Fruit fly (Drosophila melanogaster) whole organism, adult: Measurements from ENCODE around the gene CG10918.
A peak's percentile ranks its signal among the peaks of the same experiment; 100 is the strongest.

ENCODE experiments used
- CG12768 ChIP-seq: fragments of 200-800 bp; sonication (Bioruptor generic); optimal IDR thresholded peaks from 2 replicates; lab custom pipeline; 2017; ENCODE audit warnings: missing biosample characterization, missing genetic modification characterization, mild to moderate bottlenecking, moderate library complexity, missing genetic modification reagents
- CG14711 ChIP-seq: fragments of 200-800 bp; sonication (Bioruptor generic); optimal IDR thresholded peaks from 2 replicates; lab custom pipeline; 2018; ENCODE audit warnings: missing biosample characterization, mild to moderate bottlenecking, missing genetic modification characterization, moderate library complexity
- CG1620 ChIP-seq: fragments of 200-800 bp; sonication (Bioruptor generic); optimal IDR thresholded peaks from 2 replicates; lab custom pipeline; 2016; ENCODE audit warnings: missing biosample characterization, missing genetic modification characterization
- CG33017 ChIP-seq: fragments of 200-800 bp; sonication (Bioruptor generic); optimal IDR thresholded peaks from 2 replicates; lab custom pipeline; 2018; ENCODE audit warnings: missing biosample characterization, mild to moderate bottlenecking, missing genetic modification characterization, moderate library complexity
- Crg-1 ChIP-seq: fragments of 200-800 bp; sonication (Bioruptor generic); optimal IDR thresholded peaks from 2 replicates; lab custom pipeline; 2016; ENCODE audit warnings: missing biosample characterization, missing genetic modification characterization
- Hr96 ChIP-seq: fragments of 200-800 bp; sonication (Bioruptor generic); optimal IDR thresholded peaks from 2 replicates; lab custom pipeline; 2016; ENCODE audit warnings: missing biosample characterization, missing genetic modification characterization
- Mnt ChIP-seq: fragments of 200-800 bp; sonication (Bioruptor generic); optimal IDR thresholded peaks from 2 replicates; lab custom pipeline; 2016; ENCODE audit warnings: missing biosample characterization, mild to moderate bottlenecking, missing genetic modification characterization
- bab1 ChIP-seq: fragments of 200-800 bp; sonication (Bioruptor generic); optimal IDR thresholded peaks from 3 replicates; lab custom pipeline; 2019; ENCODE audit warnings: missing biosample characterization, mild to moderate bottlenecking, missing genetic modification characterization, moderate library complexity
- cic ChIP-seq: fragments of 200-800 bp; sonication (Bioruptor generic); optimal IDR thresholded peaks from 2 replicates; lab custom pipeline; 2017; ENCODE audit warnings: missing biosample characterization, mild to moderate bottlenecking, missing genetic modification characterization, moderate library complexity
- kay ChIP-seq: fragments of 200-800 bp; sonication (Bioruptor generic); peaks from one replicate; lab custom pipeline; 2016; ENCODE audit warnings: missing biosample characterization, missing genetic modification characterization, borderline replicate concordance
- ovo ChIP-seq: fragments of 200-800 bp; sonication (Bioruptor generic); optimal IDR thresholded peaks from 2 replicates; lab custom pipeline; 2016; ENCODE audit warnings: missing biosample characterization, missing genetic modification characterization
- toe ChIP-seq: fragments of 200-800 bp; sonication (Bioruptor generic); optimal IDR thresholded peaks from 2 replicates; lab custom pipeline; 2016; ENCODE audit warnings: missing biosample characterization, missing genetic modification characterization

Gene CG10918

dm6 chrX:21388734-21389133, 40.3 kb downstream of the CG10918 start, which contains the start of gene mst:
Gene mst, plus strand, starts transcription at chrX:21388977.
- no peak for TF ChIP-seq CG14711 (tag; lab: Kevin White, UChicago)
- no peak for TF ChIP-seq Crg-1 (GFP tag; lab: Kevin White, UChicago)
- no peak for TF ChIP-seq toe (GFP tag; lab: Kevin White, UChicago)
- TF ChIP-seq CG12768, result no peak
- TF ChIP-seq bab1 (GFP tag; lab: Kevin White, UChicago), result no peak
- TF ChIP-seq kay (GFP tag; lab: Kevin White, UChicago), result no peak
- no peak for TF ChIP-seq cic (GFP tag; lab: Kevin White, UChicago)
- no peak for TF ChIP-seq CG1620 (GFP tag; lab: Kevin White, UChicago)
- no peak for TF ChIP-seq Mnt (GFP tag; lab: Kevin White, UChicago)
- no peak for TF ChIP-seq ovo
- TF ChIP-seq Hr96 (GFP tag; lab: Kevin White, UChicago), result no peak

DNA sequence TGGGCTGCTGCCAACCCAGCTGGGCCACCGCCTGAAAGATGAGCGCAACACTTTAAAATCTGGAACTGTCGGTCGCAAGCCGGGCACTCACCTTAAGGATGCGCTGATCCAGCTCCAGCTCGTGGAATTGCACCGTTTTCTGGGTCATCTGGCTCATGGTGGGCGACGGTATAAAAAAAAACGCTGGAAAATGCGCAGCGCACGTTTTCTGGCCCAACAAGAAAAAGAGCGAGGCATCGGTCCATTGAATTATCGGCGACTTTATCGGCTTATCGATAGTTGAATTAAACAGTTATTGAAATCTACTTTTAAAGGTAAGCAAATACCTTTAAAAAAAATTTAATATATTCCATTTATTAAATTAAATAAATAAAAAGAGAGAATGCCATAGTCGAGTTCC, 41.4 kb downstream of the CG10918 start, which contains the start of gene Ddx56:
Ddx56 (minus strand) TSS at position 252 of the 400 bp plus-strand sequence.
- TF ChIP-seq CG33017 (tag; lab: Kevin White, UChicago), result no peak
- TF ChIP-seq Mnt (GFP tag; lab: Kevin White, UChicago), result peak; percentile 54
